Worm (Caenorhabditis elegans) whole organism, L4/young adult: Measurements from ENCODE around the gene nspe-2.

Experiments used
- dao-5 ChIP-seq: sonication (generic microtip); optimal IDR thresholded peaks from 2 replicates; lab custom pipeline; 2016; ENCODE audit warnings: missing genotype, missing genetic modification characterization, moderate library complexity, missing compliant biosample characterization
- him-1 ChIP-seq: sonication (generic microtip); optimal IDR thresholded peaks from 2 replicates; lab custom pipeline; 2016; ENCODE audit warnings: missing genotype, missing genetic modification reagents, missing genetic modification characterization, missing compliant biosample characterization

DNA sequence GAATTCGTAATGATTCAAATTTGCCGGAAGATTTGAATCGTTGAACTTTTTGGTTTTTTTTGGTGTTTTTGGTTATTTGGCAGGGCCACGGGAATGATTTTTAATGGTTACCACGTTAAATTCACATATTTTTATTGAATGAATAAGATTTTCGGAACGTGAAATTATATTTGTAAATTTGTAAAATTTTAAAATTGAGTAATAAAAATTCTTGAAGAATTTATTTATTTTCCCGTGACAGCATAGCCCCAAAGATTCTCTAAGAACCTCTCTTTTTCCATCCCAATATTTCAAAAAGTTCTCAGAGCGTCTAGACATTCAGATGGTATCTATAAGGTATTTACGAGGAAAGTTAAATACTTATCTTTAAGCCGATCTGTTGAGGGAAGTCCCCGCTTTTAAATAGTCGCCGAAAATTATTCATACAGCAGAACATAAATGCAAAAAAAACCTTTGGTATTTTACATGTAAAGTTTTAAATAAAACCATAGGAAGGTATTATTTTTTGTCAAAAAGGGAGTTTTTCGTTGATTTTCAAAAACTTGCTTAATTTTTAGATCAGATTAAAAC lies 15.6 kb upstream of the nspe-2 start, which contains the start of gene Y38E10A.17:
- no peak for TF ChIP-seq him-1 (tag; lab: Kevin White, UChicago)
- TF ChIP-seq dao-5 (tag; lab: Kevin White, UChicago), result no peak
